Worm (Caenorhabditis elegans) whole organism, young adult: ENCODE measurements around the gene C06H2.7.

Experiments
- F22D6.2 ChIP-seq: sonication (generic microtip); optimal IDR thresholded peaks from 2 replicates; lab custom pipeline; 2016; ENCODE audit warnings: mild to moderate bottlenecking, missing genetic modification characterization, missing compliant biosample characterization
- F33H1.4 ChIP-seq: fragments of 200-800 bp; sonication (Bioruptor generic); IDR thresholded peaks from 2 replicates; pipeline ENCODE4 v1.3.6; 2022; ENCODE audit warnings: missing genetic modification reagents, missing genetic modification characterization, missing compliant biosample characterization
- F39B2.1 ChIP-seq: fragments of 200-800 bp; sonication (Bioruptor generic); IDR thresholded peaks from 2 replicates; pipeline ENCODE4 v1.3.6; 2022; ENCODE audit warnings: missing genetic modification reagents, missing genetic modification characterization, missing compliant biosample characterization
- Y56A3A.18 ChIP-seq: fragments of 200-800 bp; sonication (Bioruptor generic); IDR thresholded peaks from 2 replicates; pipeline ENCODE4 v1.3.6; 2022; ENCODE audit warnings: missing genetic modification reagents, missing genetic modification characterization, missing compliant biosample characterization
- Y67H2A.10 ChIP-seq: fragments of 200-800 bp; sonication (Bioruptor generic); conservative IDR thresholded peaks from 2 replicates; pipeline ENCODE4 v1.3.6; 2022; ENCODE audit warnings: missing genetic modification reagents, missing genetic modification characterization, missing compliant biosample characterization
- aptf-3 ChIP-seq: fragments of 200-800 bp; sonication (Bioruptor generic); IDR thresholded peaks from 2 replicates; pipeline ENCODE4 v1.3.6; 2022; ENCODE audit warnings: missing genetic modification characterization, missing compliant biosample characterization
- attf-5 ChIP-seq: fragments of 200-800 bp; sonication (Bioruptor generic); optimal IDR thresholded peaks from 2 replicates; lab custom pipeline; 2018; ENCODE audit warnings: mild to moderate bottlenecking, missing genetic modification characterization, missing compliant biosample characterization
- attf-6 ChIP-seq: fragments of 200-800 bp; sonication (Bioruptor generic); IDR thresholded peaks from 2 replicates; pipeline ENCODE4 v1.3.6; 2022; ENCODE audit warnings: missing genetic modification reagents, missing genetic modification characterization, missing compliant biosample characterization
- bed-2 ChIP-seq: fragments of 200-800 bp; sonication (Bioruptor generic); IDR thresholded peaks from 2 replicates; pipeline ENCODE4 v1.3.6; 2022; ENCODE audit warnings: missing genetic modification reagents, missing genetic modification characterization, missing compliant biosample characterization
- ceh-100 ChIP-seq: fragments of 200-800 bp; sonication (Bioruptor generic); IDR thresholded peaks from 2 replicates; pipeline ENCODE4 v1.3.6; 2022; ENCODE audit warnings: missing genetic modification reagents, missing genetic modification characterization, missing compliant biosample characterization
- ceh-91 ChIP-seq: fragments of 200-800 bp; sonication (Bioruptor generic); IDR thresholded peaks from 2 replicates; pipeline ENCODE4 v1.3.6; 2022; ENCODE audit warnings: missing genetic modification reagents, missing genetic modification characterization, missing compliant biosample characterization
- die-1 ChIP-seq: sonication (generic microtip); optimal IDR thresholded peaks from 2 replicates; lab custom pipeline; 2016; ENCODE audit warnings: missing genotype, mild to moderate bottlenecking, missing genetic modification characterization, missing compliant biosample characterization
- dpff-1 ChIP-seq: sonication (generic microtip); optimal IDR thresholded peaks from 2 replicates; lab custom pipeline; 2017; ENCODE audit warnings: mild to moderate bottlenecking, missing genetic modification characterization, missing compliant biosample characterization
- dpl-1 ChIP-seq: fragments of 150-350 bp; optimal IDR thresholded peaks from 2 replicates; lab custom pipeline; 2014; ENCODE audit warnings: missing biosample characterization, missing genetic modification reagents, missing genetic modification characterization
- efl-1 ChIP-seq: fragments of 150-350 bp; optimal IDR thresholded peaks from 2 replicates; lab custom pipeline; 2014; ENCODE audit warnings: missing biosample characterization, missing genetic modification reagents, missing genetic modification characterization
- ets-4 ChIP-seq: fragments of 200-800 bp; sonication (Bioruptor generic); optimal IDR thresholded peaks from 2 replicates; lab custom pipeline; 2018; ENCODE audit warnings: mild to moderate bottlenecking, missing genetic modification characterization, missing compliant biosample characterization
- fkh-3 ChIP-seq: sonication (generic microtip); optimal IDR thresholded peaks from 2 replicates; lab custom pipeline; 2016; ENCODE audit warnings: mild to moderate bottlenecking, missing genetic modification characterization, missing compliant biosample characterization
- hlh-12 ChIP-seq: sonication (generic microtip); optimal IDR thresholded peaks from 2 replicates; lab custom pipeline; 2016; ENCODE audit warnings: missing genetic modification characterization, missing compliant biosample characterization
- hmg-1.2 ChIP-seq: fragments of 200-800 bp; sonication (Bioruptor generic); IDR thresholded peaks from 2 replicates; pipeline ENCODE4 v1.3.6; 2022; ENCODE audit warnings: missing genetic modification reagents, missing genetic modification characterization, missing compliant biosample characterization
- hsf-1 ChIP-seq: fragments of 200-800 bp; sonication (Bioruptor generic); IDR thresholded peaks from 2 replicates; pipeline ENCODE4 v1.3.6; 2022; ENCODE audit warnings: missing genetic modification reagents, missing genetic modification characterization, missing compliant biosample characterization
- let-526 ChIP-seq: fragments of 200-800 bp; sonication (Bioruptor generic); IDR thresholded peaks from 2 replicates; pipeline ENCODE4 v1.3.6; 2022; ENCODE audit warnings: missing genetic modification reagents, missing genetic modification characterization, missing compliant biosample characterization
- let-607 ChIP-seq, 2 experiments: fragments of 200-800 bp in 1 of 2; sonication (Bioruptor generic) in 1 of 2; sonication (generic microtip) in 1 of 2; optimal IDR thresholded peaks; 2 replicates each; lab custom pipeline; 2016 to 2018; ENCODE audit warnings: mild to moderate bottlenecking in 2 of 2, missing compliant biosample characterization in 2 of 2, missing genetic modification characterization in 2 of 2, moderate library complexity in 2 of 2, missing genotype in 1 of 2
- lir-1 ChIP-seq: fragments of 200-800 bp; sonication (Bioruptor generic); conservative IDR thresholded peaks from 2 replicates; pipeline ENCODE4 v1.3.6; 2022; ENCODE audit warnings: missing genetic modification reagents, missing genetic modification characterization, missing compliant biosample characterization
- madf-6 ChIP-seq: fragments of 200-800 bp; sonication (Bioruptor generic); IDR thresholded peaks from 2 replicates; pipeline ENCODE4 v1.3.6; 2022; ENCODE audit warnings: missing genetic modification reagents, missing genetic modification characterization, missing compliant biosample characterization
- nhr-120 ChIP-seq: fragments of 200-800 bp; sonication (Bioruptor generic); IDR thresholded peaks from 2 replicates; pipeline ENCODE4 v1.3.6; 2022; ENCODE audit warnings: missing genetic modification characterization, missing compliant biosample characterization
- nhr-80 ChIP-seq: sonication (generic microtip); optimal IDR thresholded peaks from 2 replicates; lab custom pipeline; 2016; ENCODE audit warnings: missing genetic modification characterization, missing compliant biosample characterization
- nhr-90 ChIP-seq: sonication (generic microtip); optimal IDR thresholded peaks from 2 replicates; lab custom pipeline; 2016; ENCODE audit warnings: missing genotype, mild to moderate bottlenecking, missing genetic modification characterization, missing compliant biosample characterization
- rcor-1 ChIP-seq: fragments of 200-800 bp; sonication (Bioruptor generic); IDR thresholded peaks from 2 replicates; pipeline ENCODE4 v1.3.6; 2022; ENCODE audit warnings: missing genetic modification reagents, missing genetic modification characterization, missing compliant biosample characterization
- repo-1 ChIP-seq: sonication (generic microtip); optimal IDR thresholded peaks from 2 replicates; lab custom pipeline; 2017; ENCODE audit warnings: mild to moderate bottlenecking, missing genetic modification characterization, missing compliant biosample characterization
- snpc-4 ChIP-seq, 5 experiments: fragments of 150-350 bp in 1 of 5; sonication (generic microtip) in 4 of 5; optimal IDR thresholded peaks; 2 replicates each; lab custom pipeline; 2014 to 2018; ENCODE audit warnings: missing genetic modification characterization in 5 of 5, missing biosample characterization in 3 of 5, antibody characterized with exemption in 2 of 5, mild to moderate bottlenecking in 2 of 5, missing compliant biosample characterization in 2 of 5, missing genotype in 2 of 5, moderate library complexity in 2 of 5, missing genetic modification reagents in 1 of 5
- unc-130 ChIP-seq: sonication (generic microtip); optimal IDR thresholded peaks from 2 replicates; lab custom pipeline; 2016; ENCODE audit warnings: missing genetic modification reagents, missing genetic modification characterization, missing compliant biosample characterization
- unc-62 ChIP-seq: fragments of 150-350 bp; optimal IDR thresholded peaks from 2 replicates; lab custom pipeline; 2014; ENCODE audit warnings: missing biosample characterization, missing genetic modification reagents, missing genetic modification characterization
- zfh-2 ChIP-seq: fragments of 200-800 bp; sonication (Bioruptor generic); conservative IDR thresholded peaks from 2 replicates; pipeline ENCODE4 v1.3.6; 2022; ENCODE audit warnings: missing genetic modification reagents, missing genetic modification characterization, missing compliant biosample characterization
- ztf-18 ChIP-seq: sonication (generic microtip); optimal IDR thresholded peaks from 2 replicates; lab custom pipeline; 2016; ENCODE audit warnings: missing genotype, mild to moderate bottlenecking, missing genetic modification characterization, missing compliant biosample characterization
- ztf-22 ChIP-seq: fragments of 200-800 bp; sonication (Bioruptor generic); optimal IDR thresholded peaks from 2 replicates; lab custom pipeline; 2018; ENCODE audit warnings: mild to moderate bottlenecking, missing genetic modification characterization, moderate library complexity, missing compliant biosample characterization
- ztf-26 ChIP-seq: sonication (generic microtip); optimal IDR thresholded peaks from 2 replicates; lab custom pipeline; 2017; ENCODE audit warnings: missing genetic modification characterization, missing compliant biosample characterization
- ztf-28 ChIP-seq: fragments of 200-800 bp; sonication (Bioruptor generic); IDR thresholded peaks from 2 replicates; pipeline ENCODE4 v1.3.6; 2022; ENCODE audit warnings: missing genetic modification reagents, missing genetic modification characterization, missing compliant biosample characterization
- ztf-3 ChIP-seq: fragments of 200-800 bp; sonication (Bioruptor generic); optimal IDR thresholded peaks from 2 replicates; lab custom pipeline; 2018; ENCODE audit warnings: mild to moderate bottlenecking, missing genetic modification characterization, missing compliant biosample characterization
- ztf-6 ChIP-seq: fragments of 200-800 bp; sonication (Bioruptor generic); IDR thresholded peaks from 2 replicates; pipeline ENCODE4 v1.3.6; 2022; ENCODE audit warnings: missing genetic modification reagents, missing genetic modification characterization, missing compliant biosample characterization

C06H2.7 gene

DNA sequence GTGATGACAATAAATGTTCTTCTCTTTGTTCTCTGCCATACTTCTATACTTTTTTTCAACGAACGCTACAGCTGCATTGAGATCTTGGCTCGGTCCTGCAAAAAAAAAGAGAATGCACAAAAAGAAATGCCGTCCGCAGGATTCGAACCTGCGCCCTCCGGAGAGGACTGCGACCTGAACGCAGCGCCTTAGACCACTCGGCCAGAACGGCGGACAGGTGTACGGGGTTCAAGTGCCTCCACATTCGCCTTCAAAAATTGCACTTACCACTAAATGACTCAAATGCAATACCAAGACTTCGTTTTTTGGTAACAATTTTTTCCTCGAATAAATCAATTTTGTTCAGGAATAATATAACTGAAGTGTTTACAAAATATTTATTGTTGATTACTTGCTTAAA, 30.1 kb upstream of the C06H2.7 start (continued):
- TF ChIP-seq nhr-120 (GFP tag; lab: Robert Waterston, UW) (no peak), lir-1 (GFP tag; lab: Robert Waterston, UW) (no peak), let-526 (GFP tag; lab: Robert Waterston, UW) (no peak), die-1 (peak; percentile 7), F22D6.2 (tag; lab: Kevin White, UChicago) (no peak), rcor-1 (GFP tag; lab: Robert Waterston, UW) (0 out of 2 replicates have a peak, but pooled peaks have one; percentile 37), attf-6 (GFP tag; lab: Robert Waterston, UW) (peak; percentile 16; the same call in 1 of the 2 replicates), let-607 (tag; optimal IDR thresholded peaks at IDR 0.05; lab: Kevin White, UChicago) (no peak), hsf-1 (no peak), repo-1 (tag; lab: Kevin White, UChicago) (peak; percentile 34), ceh-91 (no peak), F33H1.4 (GFP tag; lab: Robert Waterston, UW) (no peak), Y56A3A.18 (GFP tag; lab: Robert Waterston, UW) (peak; percentile 66; the same call in 1 of the 2 replicates), ztf-6 (GFP tag; lab: Robert Waterston, UW) (no peak), F39B2.1 (GFP tag; lab: Robert Waterston, UW) (no peak), unc-130 (GFP tag; lab: Kevin White, UChicago) (no peak), nhr-90 (tag; lab: Kevin White, UChicago) (no peak), madf-6 (peak; percentile 35), Y67H2A.10 (GFP tag; lab: Robert Waterston, UW) (no peak), hmg-1.2 (GFP tag; lab: Robert Waterston, UW) (peak; percentile 51), ztf-18 (tag; lab: Kevin White, UChicago) (no peak), ztf-3 (no peak), snpc-4 (GFP tag; optimal IDR thresholded peaks at IDR 0.05; lab: Kevin White, UChicago) (peak; percentile 76), snpc-4 (tag; optimal IDR thresholded peaks at IDR 0.05; lab: Kevin White, UChicago) (peak; percentile 90 to 98 (median 95)), fkh-3 (no peak), aptf-3 (GFP tag; lab: Robert Waterston, UW) (no peak), dpff-1 (no peak), ceh-100 (GFP tag; lab: Robert Waterston, UW) (no peak), ztf-26 (tag; lab: Kevin White, UChicago) (no peak), zfh-2 (GFP tag; lab: Robert Waterston, UW) (peak; percentile 79)

DNA sequence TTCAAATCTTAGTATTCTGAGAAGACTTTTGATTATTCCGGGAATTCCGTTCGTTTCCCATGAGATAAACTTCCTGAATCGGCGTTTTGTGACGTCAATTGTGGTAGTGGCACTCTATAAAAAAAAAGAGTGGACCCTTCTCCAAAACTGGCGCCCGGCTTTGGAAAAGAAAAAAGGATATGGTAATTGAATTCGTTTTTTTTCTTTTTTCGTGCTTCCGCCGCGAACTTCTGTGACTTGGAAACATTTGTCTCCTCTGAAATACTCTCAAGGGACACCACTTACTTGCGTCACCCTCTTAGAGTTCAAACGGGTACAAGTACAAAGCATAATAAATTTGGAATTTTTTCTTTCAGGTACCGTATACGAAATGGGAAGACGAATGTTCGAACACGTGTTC, 28.1 kb upstream of the C06H2.7 start:
- no peak for TF ChIP-seq efl-1 (GFP tag; lab: Kevin White, UChicago)
- TF ChIP-seq hlh-12 (tag; lab: Kevin White, UChicago), result no peak
- TF ChIP-seq unc-62, result no peak
- TF ChIP-seq attf-5 (GFP tag; lab: Kevin White, UChicago), result no peak
- TF ChIP-seq nhr-80 (tag; lab: Kevin White, UChicago), result no peak
- no peak for TF ChIP-seq ztf-28 (GFP tag; lab: Robert Waterston, UW)
- no peak for TF ChIP-seq fkh-3
- TF ChIP-seq dpl-1 (GFP tag; lab: Kevin White, UChicago), result no peak
- TF ChIP-seq bed-2 (GFP tag; lab: Robert Waterston, UW), result no peak
- no peak for TF ChIP-seq ztf-22 (GFP tag; lab: Kevin White, UChicago)
- TF ChIP-seq ets-4 (GFP tag; lab: Kevin White, UChicago), result no peak
